Fruit fly (Drosophila melanogaster) whole organism, adult: ENCODE data around the gene Dhod.

Source experiments
- CG11617 ChIP-seq: fragments of 200-800 bp; sonication (Bioruptor generic); optimal IDR thresholded peaks from 2 replicates; lab custom pipeline; 2017; ENCODE audit warnings: mild to moderate bottlenecking, missing biosample characterization, missing genetic modification reagents, missing genetic modification characterization
- CG12768 ChIP-seq: fragments of 200-800 bp; sonication (Bioruptor generic); optimal IDR thresholded peaks from 2 replicates; lab custom pipeline; 2017; ENCODE audit warnings: missing biosample characterization, missing genetic modification characterization, mild to moderate bottlenecking, moderate library complexity, missing genetic modification reagents
- CG14711 ChIP-seq: fragments of 200-800 bp; sonication (Bioruptor generic); optimal IDR thresholded peaks from 2 replicates; lab custom pipeline; 2018; ENCODE audit warnings: missing biosample characterization, mild to moderate bottlenecking, missing genetic modification characterization, moderate library complexity
- CG1620 ChIP-seq: fragments of 200-800 bp; sonication (Bioruptor generic); optimal IDR thresholded peaks from 2 replicates; lab custom pipeline; 2016; ENCODE audit warnings: missing biosample characterization, missing genetic modification characterization
- CG33017 ChIP-seq: fragments of 200-800 bp; sonication (Bioruptor generic); optimal IDR thresholded peaks from 2 replicates; lab custom pipeline; 2018; ENCODE audit warnings: missing biosample characterization, mild to moderate bottlenecking, missing genetic modification characterization, moderate library complexity
- CG5204 ChIP-seq: fragments of 200-800 bp; sonication (Bioruptor generic); optimal IDR thresholded peaks from 2 replicates; lab custom pipeline; 2016; ENCODE audit warnings: missing biosample characterization, missing genetic modification characterization
- CG7045 ChIP-seq: fragments of 200-800 bp; sonication (Bioruptor generic); optimal IDR thresholded peaks from 2 replicates; lab custom pipeline; 2017; ENCODE audit warnings: missing biosample characterization, mild to moderate bottlenecking, missing genetic modification characterization
- CG7101 ChIP-seq: fragments of 200-800 bp; sonication (Bioruptor generic); optimal IDR thresholded peaks from 2 replicates; lab custom pipeline; 2018; ENCODE audit warnings: missing biosample characterization, mild to moderate bottlenecking, missing genetic modification characterization, moderate library complexity
- Clk ChIP-seq: fragments of 200-800 bp; sonication (Bioruptor generic); optimal IDR thresholded peaks from 2 replicates; lab custom pipeline; 2017; ENCODE audit warnings: missing biosample characterization, missing genetic modification characterization
- Crg-1 ChIP-seq: fragments of 200-800 bp; sonication (Bioruptor generic); optimal IDR thresholded peaks from 2 replicates; lab custom pipeline; 2016; ENCODE audit warnings: missing biosample characterization, missing genetic modification characterization
- Hr96 ChIP-seq: fragments of 200-800 bp; sonication (Bioruptor generic); optimal IDR thresholded peaks from 2 replicates; lab custom pipeline; 2016; ENCODE audit warnings: missing biosample characterization, missing genetic modification characterization
- Mnt ChIP-seq: fragments of 200-800 bp; sonication (Bioruptor generic); optimal IDR thresholded peaks from 2 replicates; lab custom pipeline; 2016; ENCODE audit warnings: missing biosample characterization, mild to moderate bottlenecking, missing genetic modification characterization
- bab1 ChIP-seq: fragments of 200-800 bp; sonication (Bioruptor generic); optimal IDR thresholded peaks from 3 replicates; lab custom pipeline; 2019; ENCODE audit warnings: missing biosample characterization, mild to moderate bottlenecking, missing genetic modification characterization, moderate library complexity
- cic ChIP-seq: fragments of 200-800 bp; sonication (Bioruptor generic); optimal IDR thresholded peaks from 2 replicates; lab custom pipeline; 2017; ENCODE audit warnings: missing biosample characterization, mild to moderate bottlenecking, missing genetic modification characterization, moderate library complexity
- cnc ChIP-seq, 2 experiments: fragments of >200 bp; optimal IDR thresholded peaks; 2 replicates each; lab custom pipeline; 2017
- kay ChIP-seq: fragments of 200-800 bp; sonication (Bioruptor generic); peaks from one replicate; lab custom pipeline; 2016; ENCODE audit warnings: missing biosample characterization, missing genetic modification characterization, borderline replicate concordance
- ovo ChIP-seq: fragments of 200-800 bp; sonication (Bioruptor generic); optimal IDR thresholded peaks from 2 replicates; lab custom pipeline; 2016; ENCODE audit warnings: missing biosample characterization, missing genetic modification characterization
- pad ChIP-seq: fragments of 200-800 bp; sonication (Bioruptor generic); optimal IDR thresholded peaks from 3 replicates; lab custom pipeline; 2017; ENCODE audit warnings: missing biosample characterization, missing genetic modification characterization, mild to moderate bottlenecking, moderate library complexity, missing genetic modification reagents
- tj ChIP-seq: fragments of 200-800 bp; sonication (Bioruptor generic); optimal IDR thresholded peaks from 3 replicates; lab custom pipeline; 2017; ENCODE audit warnings: missing biosample characterization, mild to moderate bottlenecking, missing genetic modification characterization, moderate library complexity
- toe ChIP-seq: fragments of 200-800 bp; sonication (Bioruptor generic); optimal IDR thresholded peaks from 2 replicates; lab custom pipeline; 2016; ENCODE audit warnings: missing biosample characterization, missing genetic modification characterization

The Dhod gene

dm6 chr3R:8669029-8669707 is 16.5 kb upstream of the Dhod start:
- TF ChIP-seq bab1: peak; percentile 97
- TF ChIP-seq cic: peak; percentile 93
- TF ChIP-seq cnc (optimal IDR thresholded peaks at IDR 0.05; lab: Kevin White, UChicago): no peak
- peak; percentile 93 for TF ChIP-seq CG14711 (tag; lab: Kevin White, UChicago)
- peak; percentile 90 for TF ChIP-seq tj (GFP tag; lab: Kevin White, UChicago)
- TF ChIP-seq Crg-1 (GFP tag; lab: Kevin White, UChicago): peak; percentile 95
- peak; percentile 91 for TF ChIP-seq ovo (GFP tag; lab: Kevin White, UChicago)
- peak; percentile 98 for TF ChIP-seq CG33017 (tag; lab: Kevin White, UChicago)
- TF ChIP-seq Clk (GFP tag; lab: Kevin White, UChicago): peak; percentile 97
- no peak for TF ChIP-seq CG5204 (GFP tag; lab: Kevin White, UChicago)
- peak; percentile 97 for TF ChIP-seq CG7101 (tag; lab: Kevin White, UChicago)
- peak; percentile 95 for TF ChIP-seq Mnt (GFP tag; lab: Kevin White, UChicago)
- peak; percentile 98 for TF ChIP-seq CG11617 (GFP tag; lab: Kevin White, UChicago)
- TF ChIP-seq CG7045 (GFP tag; lab: Kevin White, UChicago): peak; percentile 97
- TF ChIP-seq Hr96 (GFP tag; lab: Kevin White, UChicago): peak; percentile 97
- TF ChIP-seq CG1620 (GFP tag; lab: Kevin White, UChicago): peak; percentile 95
- TF ChIP-seq kay (GFP tag; lab: Kevin White, UChicago): peak; percentile 98
- peak; percentile 99 for TF ChIP-seq pad
- TF ChIP-seq toe (GFP tag; lab: Kevin White, UChicago): peak; percentile 98
- TF ChIP-seq CG12768: peak; percentile 98

- TF ChIP-seq kay (GFP tag; lab: Kevin White, UChicago): peak; percentile 76
- no peak for TF ChIP-seq cic
- TF ChIP-seq CG12768: peak; percentile 5
Measured at dm6 chr3R:8668024-8668856, 15.5 kb upstream of the Dhod start.

DNA sequence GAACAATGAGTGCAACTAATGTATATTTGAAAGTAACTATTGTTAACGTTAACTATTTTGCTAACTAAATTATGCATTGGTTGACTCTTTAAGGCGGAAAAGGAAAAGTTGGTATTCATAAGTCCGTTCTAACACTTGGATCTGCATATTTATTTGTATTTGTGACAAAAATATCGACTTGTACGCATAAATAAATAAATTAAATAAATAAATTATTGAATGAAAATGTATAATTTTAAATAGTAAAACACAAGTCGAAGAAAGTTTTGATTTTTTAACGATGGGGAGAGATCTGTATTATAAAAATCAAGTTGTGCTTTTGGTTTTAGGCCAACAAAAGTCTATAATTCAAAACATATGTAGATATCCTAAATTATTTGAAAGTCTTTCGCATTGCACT is 14.9 kb upstream of the Dhod start, which contains the start of gene CG8036:
Gene CG8036, plus strand, starts transcription at position 301 of the 400 bp plus-strand sequence.
- TF ChIP-seq tj (GFP tag; lab: Kevin White, UChicago) (no peak), CG7045 (GFP tag; lab: Kevin White, UChicago) (no peak), CG7101 (tag; lab: Kevin White, UChicago) (no peak), toe (GFP tag; lab: Kevin White, UChicago) (no peak), Mnt (GFP tag; lab: Kevin White, UChicago) (no peak), Clk (GFP tag; lab: Kevin White, UChicago) (no peak), ovo (GFP tag; lab: Kevin White, UChicago) (no peak), CG1620 (GFP tag; lab: Kevin White, UChicago) (no peak), bab1 (no peak), Hr96 (GFP tag; lab: Kevin White, UChicago) (no peak), kay (GFP tag; lab: Kevin White, UChicago) (no peak), CG12768 (no peak), pad (no peak), CG5204 (GFP tag; lab: Kevin White, UChicago) (no peak), cnc (optimal IDR thresholded peaks at IDR 0.05; lab: Kevin White, UChicago) (no peak), cic (no peak), CG11617 (GFP tag; lab: Kevin White, UChicago) (no peak), CG14711 (tag; lab: Kevin White, UChicago) (no peak)

- no peak for TF ChIP-seq pad
- no peak for TF ChIP-seq toe (GFP tag; lab: Kevin White, UChicago)
- TF ChIP-seq CG14711 (tag; lab: Kevin White, UChicago): no peak
- TF ChIP-seq Clk (GFP tag; lab: Kevin White, UChicago): no peak
- no peak for TF ChIP-seq ovo (GFP tag; lab: Kevin White, UChicago)
- no peak for TF ChIP-seq Mnt (GFP tag; lab: Kevin White, UChicago)
- no peak for TF ChIP-seq tj (GFP tag; lab: Kevin White, UChicago)
- no peak for TF ChIP-seq CG5204 (GFP tag; lab: Kevin White, UChicago)
Measured at dm6 chr3R:8664699-8665340, 12.1 kb upstream of the Dhod start.

DNA sequence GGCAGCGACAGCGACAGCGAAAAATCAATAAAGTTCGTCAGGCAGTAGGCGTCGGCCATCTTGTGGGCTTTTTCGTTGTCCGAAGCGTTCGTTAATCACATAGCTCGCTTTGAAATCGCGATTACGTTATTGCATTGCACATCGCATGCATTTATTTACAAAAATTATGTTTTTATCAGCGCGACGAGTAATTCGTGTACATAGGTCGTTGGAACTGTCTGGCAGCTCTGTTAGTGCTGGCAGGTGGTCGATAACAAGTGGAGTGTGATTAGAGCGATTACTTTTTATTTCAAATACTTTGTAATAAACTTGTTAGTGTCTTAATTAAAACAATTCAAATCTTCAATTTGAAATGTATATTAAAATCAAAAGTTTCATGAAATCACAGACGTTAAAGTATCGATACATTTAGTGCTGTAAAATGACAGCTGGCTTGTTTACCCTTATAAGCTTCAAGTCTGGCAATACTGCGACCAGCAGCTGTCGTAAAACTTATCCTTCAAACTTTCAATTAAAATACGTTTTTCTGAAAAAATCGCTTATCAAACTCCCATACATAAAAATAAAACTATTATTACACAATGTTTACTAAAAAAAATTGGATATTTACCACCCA is 11.1 kb upstream of the Dhod start, which contains the start of gene CG8032:
Gene CG8032, plus strand, starts transcription at position 448 of the 616 bp plus-strand sequence.
- TF ChIP-seq Hr96 (GFP tag; lab: Kevin White, UChicago) (peak; percentile 70), ovo (GFP tag; lab: Kevin White, UChicago) (peak; percentile 48), Clk (GFP tag; lab: Kevin White, UChicago) (no peak), cic (peak; percentile 45), kay (GFP tag; lab: Kevin White, UChicago) (peak; percentile 96), CG14711 (tag; lab: Kevin White, UChicago) (peak; percentile 53), CG1620 (GFP tag; lab: Kevin White, UChicago) (peak; percentile 69), CG5204 (GFP tag; lab: Kevin White, UChicago) (no peak), pad (peak; percentile 44), CG12768 (peak; percentile 25), Crg-1 (GFP tag; lab: Kevin White, UChicago) (peak; percentile 59), toe (GFP tag; lab: Kevin White, UChicago) (peak; percentile 63), CG11617 (GFP tag; lab: Kevin White, UChicago) (peak; percentile 67), CG7101 (tag; lab: Kevin White, UChicago) (peak; percentile 65), bab1 (peak; percentile 12), CG7045 (GFP tag; lab: Kevin White, UChicago) (peak; percentile 47), CG33017 (tag; lab: Kevin White, UChicago) (no peak), cnc (optimal IDR thresholded peaks at IDR 0.05; lab: Kevin White, UChicago) (no peak), tj (GFP tag; lab: Kevin White, UChicago) (peak; percentile 25), Mnt (GFP tag; lab: Kevin White, UChicago) (peak; percentile 58)
